Worm (Caenorhabditis elegans) whole organism, mixed stage, embryonic: Measurements from ENCODE around the gene Y7A5A.20.

Source experiments
- ces-1 ChIP-seq: fragments of 150-350 bp; optimal IDR thresholded peaks from 2 replicates; lab custom pipeline; 2014; ENCODE audit warnings: missing biosample characterization, missing genetic modification reagents, missing genetic modification characterization
- flh-1 ChIP-seq: fragments of 200-800 bp; sonication (Bioruptor generic); optimal IDR thresholded peaks from 2 replicates; lab custom pipeline; 2018; ENCODE audit warnings: mild to moderate bottlenecking, missing genetic modification characterization, moderate library complexity, missing compliant biosample characterization
- mab-5 ChIP-seq: fragments of 150-350 bp; optimal IDR thresholded peaks from 2 replicates; lab custom pipeline; 2014; ENCODE audit warnings: missing biosample characterization, missing genetic modification characterization
- mep-1 ChIP-seq: fragments of 150-350 bp; optimal IDR thresholded peaks from 2 replicates; lab custom pipeline; 2017; ENCODE audit warnings: missing biosample characterization, missing genetic modification reagents, missing genetic modification characterization, inconsistent platforms
- nhr-12 ChIP-seq: fragments of 150-350 bp; optimal IDR thresholded peaks from 2 replicates; lab custom pipeline; 2014; ENCODE audit warnings: missing biosample characterization, missing genetic modification characterization
- nhr-28 ChIP-seq: fragments of 150-350 bp; optimal IDR thresholded peaks from 2 replicates; lab custom pipeline; 2014; ENCODE audit warnings: missing biosample characterization, missing genetic modification characterization
- sptf-1 ChIP-seq: sonication (generic microtip); optimal IDR thresholded peaks from 2 replicates; lab custom pipeline; 2017; ENCODE audit warnings: mild to moderate bottlenecking, missing genetic modification characterization, moderate library complexity, missing compliant biosample characterization

ce11 chrX:15838496-15838948 lies 10.4 kb downstream of the Y7A5A.20 start, which contains the start of gene acox-1.6:
- no peak for TF ChIP-seq ces-1
- TF ChIP-seq flh-1 (GFP tag; lab: Kevin White, UChicago): no peak
- TF ChIP-seq mep-1 (tag; lab: Kevin White, UChicago): no peak
- TF ChIP-seq sptf-1 (tag; lab: Kevin White, UChicago): no peak
- no peak for TF ChIP-seq nhr-12
- no peak for TF ChIP-seq nhr-28 (tag; lab: Kevin White, UChicago)
- TF ChIP-seq mab-5 (tag; lab: Kevin White, UChicago): no peak
